Worm (Caenorhabditis elegans) whole organism, L4/young adult: ENCODE results near the gene C17B7.3.

ENCODE experiments used
- dao-5 ChIP-seq: sonication (generic microtip); optimal IDR thresholded peaks from 2 replicates; lab custom pipeline; 2016; ENCODE audit warnings: missing genotype, missing genetic modification characterization, moderate library complexity, missing compliant biosample characterization
- him-1 ChIP-seq: sonication (generic microtip); optimal IDR thresholded peaks from 2 replicates; lab custom pipeline; 2016; ENCODE audit warnings: missing genotype, missing genetic modification reagents, missing genetic modification characterization, missing compliant biosample characterization

- no peak for TF ChIP-seq dao-5 (tag; lab: Kevin White, UChicago)
- no peak for TF ChIP-seq him-1 (tag; lab: Kevin White, UChicago)
Observed at ce11 chrV:3349877-3350276, 7.3 kb downstream of the C17B7.3 start, which contains the start of gene C17B7.15.
